Worm (Caenorhabditis elegans) whole organism, L4/young adult: ENCODE data around the gene aqp-12.
"Not testable (repeated sequence)": the region's sequence is repeated elsewhere in the genome, so short reads cannot be mapped to it uniquely, and the experiment has no call there.

Experiments
- W03F9.2 ChIP-seq: fragments of 150-350 bp; optimal IDR thresholded peaks from 2 replicates; lab custom pipeline; 2014; ENCODE audit warnings: missing biosample characterization, missing genetic modification characterization
- dao-5 ChIP-seq: sonication (generic microtip); optimal IDR thresholded peaks from 2 replicates; lab custom pipeline; 2016; ENCODE audit warnings: missing genotype, missing genetic modification characterization, moderate library complexity, missing compliant biosample characterization
- him-1 ChIP-seq: sonication (generic microtip); optimal IDR thresholded peaks from 2 replicates; lab custom pipeline; 2016; ENCODE audit warnings: missing genotype, missing genetic modification reagents, missing genetic modification characterization, missing compliant biosample characterization

The aqp-12 gene

ce11 chrII:12202921-12203320 is at the start of gene aqp-12:
aqp-12 (plus strand) TSS chrII:12203221.
- no peak for TF ChIP-seq W03F9.2
- no peak for TF ChIP-seq dao-5 (tag; lab: Kevin White, UChicago)

ce11 chrII:12154186-12154585 is 48.8 kb upstream of the aqp-12 start, which contains the start of gene Y57A10A.5:
Y57A10A.5 (plus strand) TSS chrII:12154486.
- TF ChIP-seq W03F9.2; him-1 (tag; lab: Kevin White, UChicago); dao-5 (tag; lab: Kevin White, UChicago): not testable (repeated sequence)

- no peak for TF ChIP-seq him-1 (tag; lab: Kevin White, UChicago)
- TF ChIP-seq W03F9.2, result no peak
- TF ChIP-seq dao-5 (tag; lab: Kevin White, UChicago), result no peak
Observed at ce11 chrII:12162997-12163396, 40.0 kb upstream of the aqp-12 start.

ce11 chrII:12164539-12164938 is 38.5 kb upstream of the aqp-12 start, which contains the start of gene Y57A10A.8:
Y57A10A.8 (plus strand) TSS chrII:12164839.
- not testable (repeated sequence) for TF ChIP-seq W03F9.2; dao-5 (tag; lab: Kevin White, UChicago); him-1 (tag; lab: Kevin White, UChicago)

ce11 chrII:12169487-12170128 is 33.4 kb upstream of the aqp-12 start:
- no peak for TF ChIP-seq dao-5 (tag; lab: Kevin White, UChicago)
- no peak for TF ChIP-seq him-1 (tag; lab: Kevin White, UChicago)
- TF ChIP-seq W03F9.2, result no peak

ce11 chrII:12172273-12172672 is 30.7 kb upstream of the aqp-12 start, which contains the start of gene rol-1:
rol-1 (plus strand) TSS chrII:12172573.
- TF ChIP-seq him-1 (tag; lab: Kevin White, UChicago) (no peak), dao-5 (tag; lab: Kevin White, UChicago) (no peak), W03F9.2 (no peak)

- TF ChIP-seq W03F9.2, result no peak
- no peak for TF ChIP-seq him-1 (tag; lab: Kevin White, UChicago)
- no peak for TF ChIP-seq dao-5 (tag; lab: Kevin White, UChicago)
Observed at ce11 chrII:12175398-12175797, 27.6 kb upstream of the aqp-12 start.

- TF ChIP-seq him-1 (tag; lab: Kevin White, UChicago) (no peak), W03F9.2 (no peak), dao-5 (tag; lab: Kevin White, UChicago) (no peak)
Observed at ce11 chrII:12176521-12176920, 26.5 kb upstream of the aqp-12 start.

- no peak for TF ChIP-seq dao-5 (tag; lab: Kevin White, UChicago)
- TF ChIP-seq W03F9.2, result no peak
- TF ChIP-seq him-1 (tag; lab: Kevin White, UChicago), result no peak
Observed at ce11 chrII:12184857-12185256, 18.2 kb upstream of the aqp-12 start, which contains the start of gene Y57A10A.13. Y57A10A.13 (minus strand) TSS chrII:12184902.

ce11 chrII:12185710-12186109 is 17.3 kb upstream of the aqp-12 start, which contains the start of gene Y57A10A.14:
Y57A10A.14 (plus strand) TSS chrII:12185937.
- TF ChIP-seq him-1 (tag; lab: Kevin White, UChicago) (no peak), dao-5 (tag; lab: Kevin White, UChicago) (no peak), W03F9.2 (no peak)

- TF ChIP-seq W03F9.2, result no peak
- TF ChIP-seq him-1 (tag; lab: Kevin White, UChicago), result no peak
Observed at ce11 chrII:12186726-12187125, 16.3 kb upstream of the aqp-12 start.

ce11 chrII:12189193-12189592 is 13.8 kb upstream of the aqp-12 start:
- TF ChIP-seq W03F9.2 (no peak), dao-5 (tag; lab: Kevin White, UChicago) (no peak), him-1 (tag; lab: Kevin White, UChicago) (no peak)

ce11 chrII:12199209-12199608 is 3.8 kb upstream of the aqp-12 start:
- no peak for TF ChIP-seq dao-5 (tag; lab: Kevin White, UChicago)
- no peak for TF ChIP-seq W03F9.2
- no peak for TF ChIP-seq him-1 (tag; lab: Kevin White, UChicago)

- TF ChIP-seq him-1 (tag; lab: Kevin White, UChicago), result no peak
- no peak for TF ChIP-seq dao-5 (tag; lab: Kevin White, UChicago)
Observed at ce11 chrII:12199912-12200637, 2.9 kb upstream of the aqp-12 start, which contains the start of gene polg-1. polg-1 (minus strand) TSS chrII:12199962.
